Fruit fly (Drosophila melanogaster): ENCODE data around the gene unc80.

- TF ChIP-seq Sin3A (optimal IDR thresholded peaks at IDR 0.05) (no peak), Myc (optimal IDR thresholded peaks at IDR 0.05) (no peak)
Observed at dm6 chr3R:27700229-27700573, 38.0 kb downstream of the unc80 start, which contains the start of gene btz.
